Fruit fly (Drosophila melanogaster): ENCODE results near the gene plum.
A peak's percentile ranks its signal among the peaks of the same experiment; 100 is the strongest.

DNA sequence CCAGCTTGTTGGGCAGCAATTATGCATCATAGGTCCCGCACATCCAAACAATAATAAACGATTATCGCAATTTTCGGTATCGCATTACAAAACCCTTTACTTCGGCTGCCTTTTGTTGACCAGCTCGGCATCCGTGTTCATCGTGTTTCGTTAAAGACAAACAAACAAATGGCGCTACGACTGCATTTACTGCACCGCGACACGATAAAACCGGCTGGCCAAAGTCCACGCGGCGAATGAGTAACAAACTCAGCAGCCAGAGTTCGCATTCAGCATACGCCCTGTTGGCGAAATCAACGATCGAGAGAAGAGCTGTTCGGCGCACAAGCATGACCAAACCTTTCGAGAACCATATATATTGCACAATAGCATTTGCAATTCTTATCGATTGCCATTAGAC, 70.6 kb downstream of the plum start:
- TF ChIP-seq cic (GFP tag; optimal IDR thresholded peaks at IDR 0.05) (peak; percentile 11), CG11617 (GFP tag; optimal IDR thresholded peaks at IDR 0.05) (no peak), Hr96 (GFP tag; optimal IDR thresholded peaks at IDR 0.05) (peak; percentile 49), ovo (GFP tag; optimal IDR thresholded peaks at IDR 0.05) (no peak), Crg-1 (GFP tag; optimal IDR thresholded peaks at IDR 0.05) (no peak), CG7045 (GFP tag; optimal IDR thresholded peaks at IDR 0.05) (no peak), toe (GFP tag; optimal IDR thresholded peaks at IDR 0.05) (peak; percentile 9)

Data from whole organism, adult.